Fruit fly (Drosophila melanogaster) whole organism, embryonic: ENCODE data around the gene Polr2D.

Experiments used
- Atf3 ChIP-seq: fragments of 200-800 bp; sonication (Bioruptor generic); optimal IDR thresholded peaks from 3 replicates; lab custom pipeline; 2016; ENCODE audit warnings: missing biosample characterization, missing genetic modification characterization
- B-H2 ChIP-seq: fragments of 200-800 bp; sonication (Bioruptor generic); optimal IDR thresholded peaks from 2 replicates; lab custom pipeline; 2018; ENCODE audit warnings: missing biosample characterization, mild to moderate bottlenecking, missing genetic modification characterization
- CG10274 ChIP-seq: fragments of 200-800 bp; sonication (Bioruptor generic); optimal IDR thresholded peaks from 3 replicates; lab custom pipeline; 2017; ENCODE audit warnings: missing biosample characterization, mild to moderate bottlenecking, missing genetic modification characterization
- CG1233 ChIP-seq: fragments of 200-800 bp; sonication (Bioruptor generic); optimal IDR thresholded peaks from 4 replicates; lab custom pipeline; 2018; ENCODE audit warnings: missing biosample characterization, mild to moderate bottlenecking, missing genetic modification characterization
- CG13894 ChIP-seq: fragments of 200-800 bp; sonication (Bioruptor generic); optimal IDR thresholded peaks from 3 replicates; lab custom pipeline; 2018; ENCODE audit warnings: missing biosample characterization, mild to moderate bottlenecking, missing genetic modification characterization, moderate library complexity
- CG15479 ChIP-seq: fragments of 200-800 bp; sonication (Bioruptor generic); optimal IDR thresholded peaks from 3 replicates; lab custom pipeline; 2019; ENCODE audit warnings: missing biosample characterization, mild to moderate bottlenecking, missing genetic modification characterization, moderate library complexity
- CG15696 ChIP-seq: fragments of 200-800 bp; sonication (Bioruptor generic); optimal IDR thresholded peaks from 2 replicates; lab custom pipeline; 2019; ENCODE audit warnings: missing biosample characterization, mild to moderate bottlenecking, missing genetic modification characterization, moderate library complexity
- CG1603 ChIP-seq: fragments of 200-800 bp; sonication (Bioruptor generic); optimal IDR thresholded peaks from 2 replicates; lab custom pipeline; 2019; ENCODE audit warnings: missing biosample characterization, mild to moderate bottlenecking, missing genetic modification characterization, moderate library complexity
- CG17385 ChIP-seq: fragments of 200-800 bp; sonication (Bioruptor generic); optimal IDR thresholded peaks from 3 replicates; lab custom pipeline; 2018; ENCODE audit warnings: missing biosample characterization, mild to moderate bottlenecking, missing genetic modification characterization
- CG2678 ChIP-seq: fragments of 200-800 bp; sonication (Bioruptor generic); optimal IDR thresholded peaks from 3 replicates; lab custom pipeline; 2019; ENCODE audit warnings: missing biosample characterization, mild to moderate bottlenecking, missing genetic modification characterization, moderate library complexity
- CG30020 ChIP-seq: fragments of 200-800 bp; optimal IDR thresholded peaks from 2 replicates; lab custom pipeline; 2019; ENCODE audit warnings: missing biosample characterization, mild to moderate bottlenecking, missing genetic modification characterization, moderate library complexity
- CG3407 ChIP-seq: fragments of 200-800 bp; sonication (Bioruptor generic); optimal IDR thresholded peaks from 2 replicates; lab custom pipeline; 2018; ENCODE audit warnings: missing biosample characterization, mild to moderate bottlenecking, missing genetic modification characterization
- CG34376 ChIP-seq: fragments of 200-800 bp; sonication (Bioruptor generic); optimal IDR thresholded peaks from 2 replicates; lab custom pipeline; 2018; ENCODE audit warnings: missing biosample characterization, mild to moderate bottlenecking, missing genetic modification characterization
- CG34422 ChIP-seq: fragments of 200-800 bp; sonication (Bioruptor generic); IDR thresholded peaks from 3 replicates; pipeline ENCODE4 v1.3.6; 2022; ENCODE audit warnings: missing biosample characterization, missing genetic modification characterization
- CG3995 ChIP-seq: fragments of 200-800 bp; sonication (Bioruptor generic); optimal IDR thresholded peaks from 3 replicates; lab custom pipeline; 2016; ENCODE audit warnings: missing biosample characterization, missing genetic modification characterization
- CG5953 ChIP-seq: fragments of 200-800 bp; sonication (Bioruptor generic); IDR thresholded peaks from 2 replicates; pipeline ENCODE4 v1.3.6; 2022; ENCODE audit warnings: missing biosample characterization, missing genetic modification characterization
- CG7372 ChIP-seq: fragments of 200-800 bp; sonication (Bioruptor generic); IDR thresholded peaks from 2 replicates; pipeline ENCODE4 v1.3.6; 2022; ENCODE audit warnings: missing biosample characterization, missing genetic modification characterization
- Drgx ChIP-seq: fragments of 200-800 bp; sonication (Bioruptor generic); IDR thresholded peaks from 2 replicates; pipeline ENCODE4 v1.3.6; 2022; ENCODE audit warnings: missing biosample characterization, missing genetic modification characterization
- ERR ChIP-seq: fragments of 200-800 bp; sonication (Bioruptor generic); optimal IDR thresholded peaks from 2 replicates; lab custom pipeline; 2016; ENCODE audit warnings: missing biosample characterization, missing genetic modification characterization
- Eip74EF ChIP-seq, 2 experiments: fragments of 200-800 bp in 1 of 2; fragments of >200 bp in 1 of 2; sonication (Bioruptor generic) in 1 of 2; optimal IDR thresholded peaks; 2 replicates each; lab custom pipeline; 2017 to 2019; ENCODE audit warnings: missing biosample characterization in 2 of 2, missing genetic modification characterization in 2 of 2, mild to moderate bottlenecking in 1 of 2, moderate library complexity in 1 of 2
- H2.0 ChIP-seq: fragments of 200-800 bp; sonication (Bioruptor generic); IDR thresholded peaks from 2 replicates; pipeline ENCODE4 v1.3.6; 2022; ENCODE audit warnings: missing biosample characterization, missing genetic modification characterization
- MTF-1 ChIP-seq: fragments of 200-800 bp; sonication (Bioruptor generic); optimal IDR thresholded peaks from 2 replicates; lab custom pipeline; 2018; ENCODE audit warnings: missing biosample characterization, mild to moderate bottlenecking, missing genetic modification characterization, borderline replicate concordance
- Med ChIP-seq: fragments of 200-800 bp; sonication (Bioruptor generic); peaks from one replicate; lab custom pipeline; 2016; ENCODE audit warnings: missing biosample characterization, missing genetic modification characterization, mild to moderate bottlenecking, inconsistent platforms, moderate library complexity
- Optix ChIP-seq: fragments of 200-800 bp; sonication (Bioruptor generic); IDR thresholded peaks from 3 replicates; pipeline ENCODE4 v1.3.6; 2022; ENCODE audit warnings: missing biosample characterization, missing genetic modification characterization
- Pdp1 ChIP-seq, 2 experiments: fragments of 200-800 bp; sonication (Bioruptor generic); optimal IDR thresholded peaks; 3 replicates each; lab custom pipeline; 2016; ENCODE audit warnings: missing biosample characterization in 2 of 2, missing genetic modification characterization in 2 of 2, mild to moderate bottlenecking in 1 of 2, moderate library complexity in 1 of 2
- Sox102F ChIP-seq: fragments of 200-800 bp; sonication (Bioruptor generic); optimal IDR thresholded peaks from 2 replicates; lab custom pipeline; 2018; ENCODE audit warnings: missing biosample characterization, mild to moderate bottlenecking, missing genetic modification characterization, moderate library complexity
- Trl ChIP-seq, 3 experiments: fragments of >200 bp in 2 of 3; fragments of 200-800 bp in 1 of 3; sonication (Bioruptor generic) in 1 of 3; optimal IDR thresholded peaks; 2 replicates in 1 of 3; 3 replicates in 2 of 3; lab custom pipeline; 2016 to 2017; ENCODE audit warnings: missing biosample characterization in 1 of 3, missing genetic modification characterization in 1 of 3
- Vsx1 ChIP-seq: fragments of 200-800 bp; sonication (Bioruptor generic); optimal IDR thresholded peaks from 2 replicates; lab custom pipeline; 2017; ENCODE audit warnings: missing biosample characterization, mild to moderate bottlenecking, missing genetic modification characterization, missing genetic modification reagents
- al ChIP-seq: fragments of 200-800 bp; sonication (Bioruptor generic); IDR thresholded peaks from 2 replicates; pipeline ENCODE4 v1.3.6; 2022; ENCODE audit warnings: missing biosample characterization, missing genetic modification characterization
- bab2 ChIP-seq: fragments of 200-800 bp; sonication (Bioruptor generic); optimal IDR thresholded peaks from 2 replicates; lab custom pipeline; 2016; ENCODE audit warnings: missing biosample characterization, missing genetic modification characterization
- bowl ChIP-seq: fragments of 200-800 bp; sonication (Bioruptor generic); IDR thresholded peaks from 2 replicates; pipeline ENCODE4 v1.3.6; 2022; ENCODE audit warnings: missing biosample characterization, missing genetic modification characterization
- chinmo ChIP-seq: fragments of 200-800 bp; sonication (Bioruptor generic); IDR thresholded peaks from 4 replicates; pipeline ENCODE4 v1.3.6; 2022; ENCODE audit warnings: missing biosample characterization, missing genetic modification characterization; ENCODE audit not compliant: partially characterized antibody
- cwo ChIP-seq: fragments of 200-800 bp; sonication (Bioruptor generic); optimal IDR thresholded peaks from 3 replicates; lab custom pipeline; 2017; ENCODE audit warnings: missing biosample characterization, missing genetic modification characterization, mild to moderate bottlenecking, moderate library complexity, missing genetic modification reagents
- exex ChIP-seq: fragments of 200-800 bp; sonication (Bioruptor generic); optimal IDR thresholded peaks from 4 replicates; lab custom pipeline; 2018; ENCODE audit warnings: missing biosample characterization, mild to moderate bottlenecking, missing genetic modification characterization, moderate library complexity
- grn ChIP-seq: fragments of 200-800 bp; sonication (Bioruptor generic); optimal IDR thresholded peaks from 3 replicates; lab custom pipeline; 2017; ENCODE audit warnings: missing biosample characterization, missing genetic modification characterization
- hth ChIP-seq: fragments of >200 bp; optimal IDR thresholded peaks from 2 replicates; lab custom pipeline; 2017; ENCODE audit warnings: inconsistent platforms
- mirr ChIP-seq: fragments of 200-800 bp; sonication (Bioruptor generic); optimal IDR thresholded peaks from 3 replicates; lab custom pipeline; 2018; ENCODE audit warnings: missing biosample characterization, mild to moderate bottlenecking, missing genetic modification characterization
- nom ChIP-seq: fragments of 200-800 bp; sonication (Bioruptor generic); optimal IDR thresholded peaks from 2 replicates; lab custom pipeline; 2017; ENCODE audit warnings: missing biosample characterization, missing genetic modification characterization, mild to moderate bottlenecking, moderate library complexity, missing genetic modification reagents
- odd ChIP-seq: fragments of 200-800 bp; sonication (Bioruptor generic); optimal IDR thresholded peaks from 2 replicates; lab custom pipeline; 2017; ENCODE audit warnings: missing biosample characterization, mild to moderate bottlenecking, missing genetic modification characterization
- prd ChIP-seq, 3 experiments: fragments of >200 bp in 2 of 3; fragments of 200-800 bp in 1 of 3; sonication (Bioruptor generic) in 1 of 3; optimal IDR thresholded peaks in 2 of 3; IDR thresholded peaks in 1 of 3; 2 replicates in 2 of 3; 3 replicates in 1 of 3; pipeline versions ENCODE4 v1.3.6 to Lab custom; 2017 to 2022; ENCODE audit warnings: missing biosample characterization in 1 of 3, missing genetic modification characterization in 1 of 3
- stwl ChIP-seq: fragments of 200-800 bp; sonication (Bioruptor generic); optimal IDR thresholded peaks from 3 replicates; lab custom pipeline; 2018; ENCODE audit warnings: missing biosample characterization, mild to moderate bottlenecking, missing genetic modification characterization, moderate library complexity
- sug ChIP-seq: fragments of 200-800 bp; optimal IDR thresholded peaks from 2 replicates; lab custom pipeline; 2019; ENCODE audit warnings: missing biosample characterization, mild to moderate bottlenecking, missing genetic modification characterization, moderate library complexity
- zen2 ChIP-seq: fragments of 200-800 bp; sonication (Bioruptor generic); IDR thresholded peaks from 3 replicates; pipeline ENCODE4 v1.3.6; 2022; ENCODE audit warnings: missing biosample characterization, missing genetic modification characterization; ENCODE audit not compliant: partially characterized antibody

The Polr2D gene

dm6 chr3R:18279494-18279893, 24.2 kb upstream of the Polr2D start, which contains the start of gene CG7142 (continued):
- TF ChIP-seq CG13894 (tag; lab: Kevin White, UChicago) (no peak), al (GFP tag; lab: Robert Waterston, UW) (no peak), Trl (optimal IDR thresholded peaks at IDR 0.05; lab: Kevin White, UChicago) (peak in 1 of 2 experiments; percentile 4), Trl (GFP tag; optimal IDR thresholded peaks at IDR 0.05; lab: Kevin White, UChicago) (no peak), H2.0 (GFP tag; lab: Robert Waterston, UW) (no peak), CG3407 (GFP tag; lab: Kevin White, UChicago) (no peak), Eip74EF (GFP tag; optimal IDR thresholded peaks at IDR 0.05; lab: Kevin White, UChicago) (no peak), grn (peak; percentile 14), CG1603 (no peak), cwo (GFP tag; lab: Kevin White, UChicago) (peak; percentile 18), B-H2 (GFP tag; lab: Kevin White, UChicago) (no peak), Atf3 (GFP tag; lab: Kevin White, UChicago) (no peak), CG15479 (no peak), CG5953 (0 out of 2 replicates have a peak, but pooled peaks have one; percentile 5), CG7372 (GFP tag; lab: Robert Waterston, UW) (no peak), CG3995 (GFP tag; lab: Kevin White, UChicago) (no peak)

- no peak for TF ChIP-seq prd (optimal IDR thresholded peaks at IDR 0.05; lab: Kevin White, UChicago)
- TF ChIP-seq prd (GFP tag; IDR thresholded peaks at IDR 0.05; lab: Robert Waterston, UW), result no peak
- peak; percentile 13 for TF ChIP-seq exex
- TF ChIP-seq Med (GFP tag; lab: Kevin White, UChicago), result peak; percentile 54
- TF ChIP-seq hth (lab: Kevin White, UChicago), result no peak
- TF ChIP-seq sug (tag; lab: Kevin White, UChicago), result peak; percentile 50
- no peak for TF ChIP-seq CG1233 (GFP tag; lab: Kevin White, UChicago)
- no peak for TF ChIP-seq CG30020 (tag; lab: Kevin White, UChicago)
- TF ChIP-seq bab2, result no peak
- peak; percentile 9 for TF ChIP-seq mirr (GFP tag; lab: Kevin White, UChicago)
- TF ChIP-seq Vsx1 (GFP tag; lab: Kevin White, UChicago), result no peak
- TF ChIP-seq stwl (tag; lab: Kevin White, UChicago), result no peak
- no peak for TF ChIP-seq Sox102F (GFP tag; lab: Kevin White, UChicago)
- no peak for TF ChIP-seq ERR (GFP tag; lab: Kevin White, UChicago)
- TF ChIP-seq, all 482 proteins: peak for 4
These were observed 22.1 kb upstream of the Polr2D start for dm6 chr3R:18277406-18277805.

- TF ChIP-seq Pdp1 (GFP tag; optimal IDR thresholded peaks at IDR 0.05; lab: Kevin White, UChicago) (peak in 1 of 2 experiments; percentile 87), CG10274 (GFP tag; lab: Kevin White, UChicago) (peak; percentile 68), chinmo (GFP tag; lab: Robert Waterston, UW) (0 out of 4 replicates have a peak, but pooled peaks have one; percentile 9), zen2 (no peak), nom (GFP tag; lab: Kevin White, UChicago) (no peak)
These were observed 21.4 kb upstream of the Polr2D start for dm6 chr3R:18276688-18277087.

- TF ChIP-seq MTF-1 (GFP tag; lab: Kevin White, UChicago) (no peak), CG2678 (tag; lab: Kevin White, UChicago) (no peak), Optix (GFP tag; lab: Robert Waterston, UW) (0 out of 3 replicates have a peak, but pooled peaks have one; percentile 12), Drgx (GFP tag; lab: Robert Waterston, UW) (peak; percentile 13; the same call in 1 of the 2 replicates), chinmo (GFP tag; lab: Robert Waterston, UW) (peak; percentile 82; the same call in 2 of the 4 replicates), odd (GFP tag; lab: Kevin White, UChicago) (no peak), CG17385 (peak; percentile 23), bowl (GFP tag; lab: Robert Waterston, UW) (no peak), CG34422 (GFP tag; lab: Robert Waterston, UW) (no peak), zen2 (peak; percentile 48; the same call in 1 of the 3 replicates), CG15696 (tag; lab: Kevin White, UChicago) (no peak), CG34376 (GFP tag; lab: Kevin White, UChicago) (peak; percentile 10)
These were observed 20.0 kb upstream of the Polr2D start for dm6 chr3R:18275113-18275782.
